Fruit fly (Drosophila melanogaster) whole organism, embryonic: ENCODE data around the gene D.

Source experiments
- Abd-B ChIP-seq: fragments of 200-800 bp; sonication (Bioruptor generic); optimal IDR thresholded peaks from 2 replicates; lab custom pipeline; 2018; ENCODE audit warnings: missing biosample characterization, mild to moderate bottlenecking, missing genetic modification characterization, moderate library complexity
- Atf-2 ChIP-seq: fragments of 200-800 bp; sonication (Bioruptor generic); optimal IDR thresholded peaks from 2 replicates; lab custom pipeline; 2016; ENCODE audit warnings: missing biosample characterization, missing genetic modification characterization
- Bdp1 ChIP-seq: fragments of 200-800 bp; sonication (Bioruptor generic); optimal IDR thresholded peaks from 3 replicates; lab custom pipeline; 2016; ENCODE audit warnings: missing biosample characterization, missing genetic modification characterization
- CG10321 ChIP-seq: fragments of 200-800 bp; sonication (Bioruptor generic); IDR thresholded peaks from 2 replicates; pipeline ENCODE4 v1.3.6; 2022; ENCODE audit warnings: missing biosample characterization, missing genetic modification characterization
- CG10979 ChIP-seq: fragments of 200-800 bp; sonication (Bioruptor generic); optimal IDR thresholded peaks from 2 replicates; lab custom pipeline; 2018; ENCODE audit warnings: missing biosample characterization, mild to moderate bottlenecking, missing genetic modification characterization, moderate library complexity
- CG12769 ChIP-seq: fragments of 200-800 bp; sonication (Bioruptor generic); optimal IDR thresholded peaks from 2 replicates; lab custom pipeline; 2019; ENCODE audit warnings: missing biosample characterization, mild to moderate bottlenecking, missing genetic modification characterization, moderate library complexity
- CG15479 ChIP-seq: fragments of 200-800 bp; sonication (Bioruptor generic); optimal IDR thresholded peaks from 3 replicates; lab custom pipeline; 2019; ENCODE audit warnings: missing biosample characterization, mild to moderate bottlenecking, missing genetic modification characterization, moderate library complexity
- CG1647 ChIP-seq: fragments of 200-800 bp; sonication (Bioruptor generic); optimal IDR thresholded peaks from 3 replicates; lab custom pipeline; 2016; ENCODE audit warnings: missing biosample characterization, missing genetic modification characterization
- CG16863 ChIP-seq: fragments of 200-800 bp; sonication (Bioruptor generic); optimal IDR thresholded peaks from 3 replicates; lab custom pipeline; 2016; ENCODE audit warnings: missing biosample characterization, missing genetic modification characterization
- CG2678 ChIP-seq: fragments of 200-800 bp; sonication (Bioruptor generic); optimal IDR thresholded peaks from 3 replicates; lab custom pipeline; 2019; ENCODE audit warnings: missing biosample characterization, mild to moderate bottlenecking, missing genetic modification characterization, moderate library complexity
- CG3163 ChIP-seq: fragments of 200-800 bp; sonication (Bioruptor generic); optimal IDR thresholded peaks from 3 replicates; lab custom pipeline; 2016; ENCODE audit warnings: missing biosample characterization, missing genetic modification characterization
- CG32772 ChIP-seq: fragments of 200-800 bp; sonication (Bioruptor generic); IDR thresholded peaks from 2 replicates; pipeline ENCODE4 v1.3.6; 2022; ENCODE audit warnings: missing biosample characterization, missing genetic modification characterization
- CG34224 ChIP-seq: fragments of 200-800 bp; sonication (Bioruptor generic); IDR thresholded peaks from 3 replicates; pipeline ENCODE4 v1.3.6; 2022; ENCODE audit warnings: missing biosample characterization, missing genetic modification characterization; ENCODE audit not compliant: partially characterized antibody
- CG3838 ChIP-seq: fragments of 200-800 bp; sonication (Bioruptor generic); optimal IDR thresholded peaks from 3 replicates; lab custom pipeline; 2016; ENCODE audit warnings: missing biosample characterization, missing genetic modification characterization
- CG42726 ChIP-seq: fragments of 200-800 bp; sonication (Bioruptor generic); IDR thresholded peaks from 2 replicates; pipeline ENCODE4 v1.3.6; 2022; ENCODE audit warnings: missing biosample characterization, missing genetic modification characterization; ENCODE audit not compliant: partially characterized antibody
- CG4404 ChIP-seq: fragments of 200-800 bp; sonication (Bioruptor generic); IDR thresholded peaks from 2 replicates; pipeline ENCODE4 v1.3.6; 2022; ENCODE audit warnings: missing biosample characterization, missing genetic modification characterization
- CG4854 ChIP-seq: fragments of 200-800 bp; sonication (Bioruptor generic); optimal IDR thresholded peaks from 2 replicates; lab custom pipeline; 2016; ENCODE audit warnings: missing biosample characterization, missing genetic modification characterization, inconsistent platforms
- CG6272 ChIP-seq: fragments of 200-800 bp; sonication (Bioruptor generic); IDR thresholded peaks from 2 replicates; pipeline ENCODE4 v1.3.6; 2022; ENCODE audit warnings: missing biosample characterization, missing genetic modification characterization
- CG6654 ChIP-seq: fragments of 200-800 bp; sonication (Bioruptor generic); optimal IDR thresholded peaks from 2 replicates; lab custom pipeline; 2017; ENCODE audit warnings: missing biosample characterization, mild to moderate bottlenecking, missing genetic modification characterization
- CG6765 ChIP-seq: fragments of 200-800 bp; sonication (Bioruptor generic); optimal IDR thresholded peaks from 3 replicates; lab custom pipeline; 2017; ENCODE audit warnings: missing biosample characterization, mild to moderate bottlenecking, missing genetic modification characterization
- CG7357 ChIP-seq: fragments of 200-800 bp; sonication (Bioruptor generic); IDR thresholded peaks from 3 replicates; pipeline ENCODE4 v1.3.6; 2022; ENCODE audit warnings: missing biosample characterization, missing genetic modification characterization
- CG7372 ChIP-seq: fragments of 200-800 bp; sonication (Bioruptor generic); IDR thresholded peaks from 2 replicates; pipeline ENCODE4 v1.3.6; 2022; ENCODE audit warnings: missing biosample characterization, missing genetic modification characterization
- CG8089 ChIP-seq: fragments of 200-800 bp; sonication (Bioruptor generic); optimal IDR thresholded peaks from 3 replicates; lab custom pipeline; 2016; ENCODE audit warnings: missing biosample characterization, missing genetic modification characterization
- CG8924 ChIP-seq: fragments of 200-800 bp; optimal IDR thresholded peaks from 3 replicates; lab custom pipeline; 2019; ENCODE audit warnings: missing biosample characterization, mild to moderate bottlenecking, missing genetic modification characterization, moderate library complexity
- CG9727 ChIP-seq: fragments of 200-800 bp; sonication (Bioruptor generic); optimal IDR thresholded peaks from 3 replicates; lab custom pipeline; 2017; ENCODE audit warnings: missing biosample characterization, mild to moderate bottlenecking, missing genetic modification characterization
- Dek ChIP-seq: fragments of 200-800 bp; sonication (Bioruptor generic); optimal IDR thresholded peaks from 3 replicates; lab custom pipeline; 2019; ENCODE audit warnings: missing biosample characterization, mild to moderate bottlenecking, missing genetic modification characterization, moderate library complexity
- Hmx ChIP-seq: fragments of 200-800 bp; sonication (Bioruptor generic); optimal IDR thresholded peaks from 2 replicates; lab custom pipeline; 2016; ENCODE audit warnings: missing biosample characterization, missing genetic modification characterization
- Hr51 ChIP-seq, 2 experiments: fragments of 200-800 bp; sonication (Bioruptor generic); optimal IDR thresholded peaks; 2 replicates in 1 of 2; 3 replicates in 1 of 2; lab custom pipeline; 2016 to 2018; ENCODE audit warnings: missing biosample characterization in 2 of 2, missing genetic modification characterization in 2 of 2, mild to moderate bottlenecking in 1 of 2, moderate library complexity in 1 of 2
- Mes4 ChIP-seq: fragments of 200-800 bp; sonication (Bioruptor generic); optimal IDR thresholded peaks from 2 replicates; lab custom pipeline; 2016; ENCODE audit warnings: missing biosample characterization, missing genetic modification characterization
- NC2β ChIP-seq: fragments of 200-800 bp; sonication (Bioruptor generic); optimal IDR thresholded peaks from 2 replicates; lab custom pipeline; 2016; ENCODE audit warnings: missing biosample characterization, missing genetic modification characterization
- al ChIP-seq: fragments of 200-800 bp; sonication (Bioruptor generic); IDR thresholded peaks from 2 replicates; pipeline ENCODE4 v1.3.6; 2022; ENCODE audit warnings: missing biosample characterization, missing genetic modification characterization
- ara ChIP-seq: fragments of 200-800 bp; sonication (Bioruptor generic); IDR thresholded peaks from 2 replicates; pipeline ENCODE4 v1.3.6; 2022; ENCODE audit warnings: missing biosample characterization, missing genetic modification characterization
- ase ChIP-seq: fragments of 200-800 bp; sonication (Bioruptor generic); IDR thresholded peaks from 3 replicates; pipeline ENCODE4 v1.3.6; 2022; ENCODE audit warnings: missing biosample characterization, missing genetic modification characterization
- bcd ChIP-seq: fragments of 200-800 bp; sonication (Bioruptor generic); optimal IDR thresholded peaks from 2 replicates; lab custom pipeline; 2017; ENCODE audit warnings: missing biosample characterization, mild to moderate bottlenecking, missing genetic modification characterization
- bsh ChIP-seq, 2 experiments: fragments of 200-800 bp; sonication (Bioruptor generic); optimal IDR thresholded peaks; 2 replicates each; lab custom pipeline; 2017 to 2018; ENCODE audit warnings: mild to moderate bottlenecking in 2 of 2, missing biosample characterization in 2 of 2, missing genetic modification characterization in 2 of 2, moderate library complexity in 1 of 2
- crc ChIP-seq: fragments of 200-800 bp; sonication (Bioruptor generic); optimal IDR thresholded peaks from 2 replicates; lab custom pipeline; 2016; ENCODE audit warnings: missing biosample characterization, missing genetic modification characterization
- cwo ChIP-seq: fragments of 200-800 bp; sonication (Bioruptor generic); optimal IDR thresholded peaks from 3 replicates; lab custom pipeline; 2017; ENCODE audit warnings: missing biosample characterization, missing genetic modification characterization, mild to moderate bottlenecking, moderate library complexity, missing genetic modification reagents
- danr ChIP-seq: fragments of 200-800 bp; sonication (Bioruptor generic); IDR thresholded peaks from 2 replicates; pipeline ENCODE4 v1.3.6; 2022; ENCODE audit warnings: missing biosample characterization, missing genetic modification characterization
- esg ChIP-seq: fragments of 200-800 bp; sonication (Bioruptor generic); conservative IDR thresholded peaks from 2 replicates; pipeline ENCODE4 v1.3.6; 2022; ENCODE audit warnings: missing biosample characterization, missing genetic modification characterization
- fd96Cb ChIP-seq: fragments of 200-800 bp; sonication (Bioruptor generic); optimal IDR thresholded peaks from 2 replicates; lab custom pipeline; 2018; ENCODE audit warnings: missing biosample characterization, mild to moderate bottlenecking, missing genetic modification characterization, moderate library complexity
- inv ChIP-seq: fragments of 200-800 bp; sonication (Bioruptor generic); IDR thresholded peaks from 2 replicates; pipeline ENCODE4 v1.3.6; 2022; ENCODE audit warnings: missing biosample characterization, missing genetic modification characterization; ENCODE audit not compliant: partially characterized antibody
- maf-S ChIP-seq: fragments of 200-800 bp; sonication (Bioruptor generic); optimal IDR thresholded peaks from 2 replicates; lab custom pipeline; 2016; ENCODE audit warnings: missing biosample characterization, missing genetic modification characterization
- mld ChIP-seq: fragments of 200-800 bp; sonication (Bioruptor generic); IDR thresholded peaks from 3 replicates; pipeline ENCODE4 v1.3.6; 2022; ENCODE audit warnings: missing biosample characterization, missing genetic modification characterization; ENCODE audit not compliant: partially characterized antibody
- pfk ChIP-seq: fragments of 200-800 bp; sonication (Bioruptor generic); optimal IDR thresholded peaks from 2 replicates; lab custom pipeline; 2018; ENCODE audit warnings: missing biosample characterization, mild to moderate bottlenecking, missing genetic modification characterization, moderate library complexity
- pita ChIP-seq: fragments of 200-800 bp; sonication (Bioruptor generic); optimal IDR thresholded peaks from 2 replicates; lab custom pipeline; 2017; ENCODE audit warnings: missing biosample characterization, mild to moderate bottlenecking, missing genetic modification characterization
- pros ChIP-seq: fragments of 200-800 bp; sonication (Bioruptor generic); optimal IDR thresholded peaks from 3 replicates; lab custom pipeline; 2019; ENCODE audit warnings: missing biosample characterization, mild to moderate bottlenecking, missing genetic modification characterization, moderate library complexity
- row ChIP-seq: fragments of 200-800 bp; sonication (Bioruptor generic); IDR thresholded peaks from 3 replicates; pipeline ENCODE4 v1.3.6; 2022; ENCODE audit warnings: missing biosample characterization, missing genetic modification characterization
- sens-2 ChIP-seq: fragments of 200-800 bp; sonication (Bioruptor generic); IDR thresholded peaks from 2 replicates; pipeline ENCODE4 v1.3.6; 2022; ENCODE audit warnings: missing biosample characterization, missing genetic modification characterization
- sr ChIP-seq: fragments of 200-800 bp; sonication (Bioruptor generic); IDR thresholded peaks from 3 replicates; pipeline ENCODE4 v1.3.6; 2022; ENCODE audit warnings: missing biosample characterization, missing genetic modification characterization
- unpg ChIP-seq: fragments of 200-800 bp; sonication (Bioruptor generic); optimal IDR thresholded peaks from 3 replicates; lab custom pipeline; 2018; ENCODE audit warnings: missing biosample characterization, mild to moderate bottlenecking, missing genetic modification characterization, moderate library complexity

Gene D

dm6 chr3L:14193962-14194503, 15.6 kb upstream of the D start (continued):
- TF ChIP-seq bcd (GFP tag; lab: Kevin White, UChicago) = no peak
- no peak for TF ChIP-seq CG4404 (GFP tag; lab: Robert Waterston, UW)
- TF ChIP-seq inv (GFP tag; lab: Robert Waterston, UW) = no peak
- TF ChIP-seq CG6654 = no peak
- no peak for TF ChIP-seq Atf-2
- no peak for TF ChIP-seq sens-2 (GFP tag; lab: Robert Waterston, UW)
- peak; percentile 7 for TF ChIP-seq pros (GFP tag; lab: Kevin White, UChicago)
- no peak for TF ChIP-seq danr (GFP tag; lab: Robert Waterston, UW)
- no peak for TF ChIP-seq CG1647
- TF ChIP-seq pita (GFP tag; lab: Kevin White, UChicago) = no peak
- no peak for TF ChIP-seq CG9727 (GFP tag; lab: Kevin White, UChicago)
- no peak for TF ChIP-seq Hmx (GFP tag; lab: Kevin White, UChicago)
- TF ChIP-seq CG3163 (GFP tag; lab: Kevin White, UChicago) = no peak
- TF ChIP-seq Bdp1 (GFP tag; lab: Kevin White, UChicago) = no peak
- no peak for TF ChIP-seq CG7372 (GFP tag; lab: Robert Waterston, UW)
- no peak for TF ChIP-seq CG6272 (GFP tag; lab: Robert Waterston, UW)
- peak; percentile 0 for TF ChIP-seq fd96Cb (tag; lab: Kevin White, UChicago)
- TF ChIP-seq row (GFP tag; lab: Robert Waterston, UW) = no peak; the same call in 2 of the 3 replicates
- TF ChIP-seq ase = no peak
- no peak for TF ChIP-seq esg (GFP tag; lab: Robert Waterston, UW)
- TF ChIP-seq CG32772 (GFP tag; lab: Robert Waterston, UW) = no peak
- no peak for TF ChIP-seq CG3838 (GFP tag; lab: Kevin White, UChicago)
- TF ChIP-seq CG15479 = peak; percentile 1
- peak; percentile 4 for TF ChIP-seq CG2678
- no peak for TF ChIP-seq maf-S (GFP tag; lab: Kevin White, UChicago)
- no peak for TF ChIP-seq mld (GFP tag; lab: Robert Waterston, UW)
- no peak for TF ChIP-seq NC2β (GFP tag; lab: Kevin White, UChicago)
- TF ChIP-seq Abd-B (GFP tag; lab: Kevin White, UChicago) = no peak
- TF ChIP-seq CG4854 = no peak
- TF ChIP-seq Hr51 (GFP tag; optimal IDR thresholded peaks at IDR 0.05; lab: Kevin White, UChicago) = peak in 1 of 2 experiments; percentile 47
- TF ChIP-seq CG6765 (GFP tag; lab: Kevin White, UChicago) = no peak
- TF ChIP-seq CG34224 = no peak
- TF ChIP-seq sr (GFP tag; lab: Robert Waterston, UW) = no peak
- TF ChIP-seq crc (GFP tag; lab: Kevin White, UChicago) = no peak
- TF ChIP-seq bsh (GFP tag; optimal IDR thresholded peaks at IDR 0.05; lab: Kevin White, UChicago) = peak in 1 of 2 experiments; percentile 60
- no peak for TF ChIP-seq Mes4 (GFP tag; lab: Kevin White, UChicago)
- no peak for TF ChIP-seq Dek (tag; lab: Kevin White, UChicago)
- TF ChIP-seq cwo (GFP tag; lab: Kevin White, UChicago) = no peak
- peak; percentile 61; the same call in 1 of the 2 replicates for TF ChIP-seq ara (GFP tag; lab: Robert Waterston, UW)
- no peak for TF ChIP-seq pfk
- no peak for TF ChIP-seq unpg (GFP tag; lab: Kevin White, UChicago)
- TF ChIP-seq al = no peak
- TF ChIP-seq CG10321 = no peak
- TF ChIP-seq CG8924 (tag; lab: Kevin White, UChicago) = peak; percentile 27
- TF ChIP-seq CG10979 (tag; lab: Kevin White, UChicago) = peak; percentile 36
- no peak for TF ChIP-seq CG7357 (GFP tag; lab: Robert Waterston, UW)
- TF ChIP-seq CG12769 (tag; lab: Kevin White, UChicago) = no peak
- no peak for TF ChIP-seq CG16863 (GFP tag; lab: Kevin White, UChicago)
- no peak for TF ChIP-seq CG8089 (GFP tag; lab: Kevin White, UChicago)
- 0 out of 2 replicates have a peak, but pooled peaks have one; percentile 22 for TF ChIP-seq CG42726
